Worm (Caenorhabditis elegans) whole organism, L1 larva: ENCODE data around the gene Y62E10A.23.

ENCODE experiments used
- fos-1 ChIP-seq: fragments of 150-350 bp; optimal IDR thresholded peaks from 2 replicates; lab custom pipeline; 2014; ENCODE audit warnings: missing biosample characterization, missing genetic modification characterization
- nhr-28 ChIP-seq: fragments of 150-350 bp; optimal IDR thresholded peaks from 2 replicates; lab custom pipeline; 2014; ENCODE audit warnings: missing biosample characterization, missing genetic modification characterization
- sup-37 ChIP-seq: fragments of 200-800 bp; sonication (Bioruptor generic); optimal IDR thresholded peaks from 2 replicates; lab custom pipeline; 2018; ENCODE audit warnings: mild to moderate bottlenecking, missing genetic modification characterization, missing compliant biosample characterization

DNA sequence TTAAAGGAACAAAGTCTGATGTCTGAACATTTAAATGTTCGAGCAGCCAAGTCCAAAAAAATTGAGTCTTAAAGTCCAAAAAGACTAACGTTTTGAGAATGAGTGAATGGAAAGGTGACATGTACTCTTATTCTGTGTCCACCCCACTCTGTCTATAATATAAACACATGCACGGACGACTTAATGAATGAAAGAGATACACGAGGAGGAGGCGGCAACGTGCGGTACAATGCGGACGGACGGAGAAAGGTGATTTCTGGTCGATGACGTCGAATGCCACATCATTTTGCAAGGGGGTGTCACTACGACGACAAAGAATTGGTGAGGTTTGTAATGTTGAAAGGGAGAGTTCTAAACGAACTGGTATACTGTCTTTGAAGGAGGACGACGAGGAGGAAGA, 8.6 kb downstream of the Y62E10A.23 start:
- TF ChIP-seq sup-37, result no peak
- TF ChIP-seq fos-1 (tag; lab: Kevin White, UChicago), result no peak
- TF ChIP-seq nhr-28 (tag; lab: Kevin White, UChicago), result no peak
